Worm (Caenorhabditis elegans) whole organism, L2 larva: ENCODE data around the gene Y48D7A.1.

ENCODE experiments used
- C34F6.9 ChIP-seq: fragments of 150-350 bp; optimal IDR thresholded peaks from 2 replicates; lab custom pipeline; 2014; ENCODE audit warnings: missing biosample characterization, missing genetic modification characterization
- F13H6.1 ChIP-seq: sonication (generic microtip); optimal IDR thresholded peaks from 2 replicates; lab custom pipeline; 2016; ENCODE audit warnings: missing genetic modification characterization, missing compliant biosample characterization
- R02D3.7 ChIP-seq: fragments of 150-350 bp; optimal IDR thresholded peaks from 2 replicates; lab custom pipeline; 2014; ENCODE audit warnings: missing biosample characterization, missing genetic modification characterization
- Y55F3AM.14 ChIP-seq: fragments of 200-800 bp; sonication (Bioruptor generic); optimal IDR thresholded peaks from 2 replicates; lab custom pipeline; 2018; ENCODE audit warnings: mild to moderate bottlenecking, missing genetic modification characterization, missing compliant biosample characterization
- ZK546.5 ChIP-seq: sonication (generic microtip); optimal IDR thresholded peaks from 2 replicates; lab custom pipeline; 2017; ENCODE audit warnings: missing biosample characterization, missing genetic modification characterization
- ama-1 ChIP-seq: fragments of 150-350 bp; optimal IDR thresholded peaks from 2 replicates; lab custom pipeline; 2018; ENCODE audit warnings: inconsistent platforms
- ceh-16 ChIP-seq: fragments of 150-350 bp; optimal IDR thresholded peaks from 2 replicates; lab custom pipeline; 2014; ENCODE audit warnings: missing biosample characterization, missing genetic modification characterization
- ceh-82 ChIP-seq: fragments of 150-350 bp; optimal IDR thresholded peaks from 2 replicates; lab custom pipeline; 2014; ENCODE audit warnings: missing biosample characterization, missing genetic modification characterization
- crh-2 ChIP-seq: sonication (generic microtip); optimal IDR thresholded peaks from 2 replicates; lab custom pipeline; 2017; ENCODE audit warnings: missing biosample characterization, missing genetic modification characterization
- dmd-4 ChIP-seq: sonication (generic microtip); optimal IDR thresholded peaks from 2 replicates; lab custom pipeline; 2017; ENCODE audit warnings: missing biosample characterization, missing genetic modification characterization
- egl-27 ChIP-seq: sonication (generic microtip); optimal IDR thresholded peaks from 3 replicates; lab custom pipeline; 2017; ENCODE audit warnings: missing biosample characterization, missing genetic modification reagents, missing genetic modification characterization
- elt-1 ChIP-seq: fragments of 150-350 bp; optimal IDR thresholded peaks from 2 replicates; lab custom pipeline; 2014; ENCODE audit warnings: missing biosample characterization, missing genetic modification characterization
- elt-3 ChIP-seq: sonication (generic microtip); optimal IDR thresholded peaks from 2 replicates; lab custom pipeline; 2017; ENCODE audit warnings: missing biosample characterization, missing genetic modification characterization
- fos-1 ChIP-seq: fragments of 150-350 bp; optimal IDR thresholded peaks from 2 replicates; lab custom pipeline; 2014; ENCODE audit warnings: missing biosample characterization, missing genetic modification characterization
- gmeb-1 ChIP-seq: fragments of 150-350 bp; optimal IDR thresholded peaks from 2 replicates; lab custom pipeline; 2014; ENCODE audit warnings: missing biosample characterization, missing genetic modification characterization
- lin-11 ChIP-seq: fragments of 150-350 bp; sonication (generic microtip); optimal IDR thresholded peaks from 2 replicates; lab custom pipeline; 2014; ENCODE audit warnings: missing biosample characterization, missing genetic modification characterization, inconsistent platforms, mixed read lengths
- lin-13 ChIP-seq: fragments of 150-350 bp; optimal IDR thresholded peaks from 2 replicates; lab custom pipeline; 2014; ENCODE audit warnings: missing biosample characterization, missing genetic modification reagents, missing genetic modification characterization
- lsy-2 ChIP-seq, 2 experiments: fragments of 150-350 bp in 1 of 2; sonication (generic microtip) in 1 of 2; optimal IDR thresholded peaks; 2 replicates each; lab custom pipeline; 2014 to 2017; ENCODE audit warnings: missing biosample characterization in 2 of 2, missing genetic modification characterization in 2 of 2
- mbf-1 ChIP-seq: sonication (generic microtip); optimal IDR thresholded peaks from 2 replicates; lab custom pipeline; 2017; ENCODE audit warnings: missing biosample characterization, missing genetic modification characterization
- nhr-10 ChIP-seq: sonication (generic microtip); optimal IDR thresholded peaks from 2 replicates; lab custom pipeline; 2017; ENCODE audit warnings: missing biosample characterization, missing genetic modification characterization
- nhr-11 ChIP-seq: fragments of 150-350 bp; optimal IDR thresholded peaks from 2 replicates; lab custom pipeline; 2014; ENCODE audit warnings: missing biosample characterization, missing genetic modification characterization
- nhr-12 ChIP-seq: fragments of 150-350 bp; optimal IDR thresholded peaks from 2 replicates; lab custom pipeline; 2014; ENCODE audit warnings: missing biosample characterization, missing genetic modification characterization
- nhr-129 ChIP-seq: fragments of 150-350 bp; optimal IDR thresholded peaks from 2 replicates; lab custom pipeline; 2014; ENCODE audit warnings: missing biosample characterization, missing genetic modification characterization
- nhr-21 ChIP-seq: fragments of 150-350 bp; optimal IDR thresholded peaks from 2 replicates; lab custom pipeline; 2014; ENCODE audit warnings: missing biosample characterization, missing genetic modification characterization
- nhr-23 ChIP-seq: fragments of 150-350 bp; optimal IDR thresholded peaks from 2 replicates; lab custom pipeline; 2014; ENCODE audit warnings: missing biosample characterization, missing genetic modification reagents, missing genetic modification characterization
- nhr-237 ChIP-seq: fragments of 150-350 bp; optimal IDR thresholded peaks from 2 replicates; lab custom pipeline; 2014; ENCODE audit warnings: missing biosample characterization, missing genetic modification characterization
- nhr-25 ChIP-seq: fragments of 150-350 bp; sonication (generic microtip); optimal IDR thresholded peaks from 3 replicates; lab custom pipeline; 2014; ENCODE audit warnings: missing biosample characterization, missing genetic modification characterization
- nhr-6 ChIP-seq: fragments of 150-350 bp; optimal IDR thresholded peaks from 2 replicates; lab custom pipeline; 2014; ENCODE audit warnings: missing biosample characterization, missing genetic modification characterization
- peb-1 ChIP-seq: fragments of 150-350 bp; optimal IDR thresholded peaks from 2 replicates; lab custom pipeline; 2014; ENCODE audit warnings: missing biosample characterization, missing genetic modification characterization
- sem-4 ChIP-seq: fragments of 150-350 bp; optimal IDR thresholded peaks from 2 replicates; lab custom pipeline; 2014; ENCODE audit warnings: missing biosample characterization, missing genetic modification reagents, missing genetic modification characterization
- skn-1 ChIP-seq: sonication (generic microtip); optimal IDR thresholded peaks from 2 replicates; lab custom pipeline; 2017; ENCODE audit warnings: missing biosample characterization, missing genetic modification characterization
- sma-3 ChIP-seq: sonication (generic microtip); optimal IDR thresholded peaks from 2 replicates; lab custom pipeline; 2016; ENCODE audit warnings: missing genetic modification reagents, missing genetic modification characterization, missing compliant biosample characterization
- sma-9 ChIP-seq, 2 experiments: fragments of 150-350 bp in 1 of 2; sonication (generic microtip) in 1 of 2; optimal IDR thresholded peaks; 2 replicates each; lab custom pipeline; 2014 to 2016; ENCODE audit warnings: missing genetic modification characterization in 2 of 2, mild to moderate bottlenecking in 1 of 2, missing biosample characterization in 1 of 2, missing compliant biosample characterization in 1 of 2, missing genetic modification reagents in 1 of 2, moderate library complexity in 1 of 2
- snpc-4 ChIP-seq: fragments of 150-350 bp; optimal IDR thresholded peaks from 2 replicates; lab custom pipeline; 2014; ENCODE audit warnings: missing biosample characterization, missing genetic modification characterization
- unc-39 ChIP-seq: fragments of 150-350 bp; optimal IDR thresholded peaks from 2 replicates; lab custom pipeline; 2014; ENCODE audit warnings: missing biosample characterization, missing genetic modification characterization
- unc-55 ChIP-seq: fragments of 150-350 bp; sonication (generic microtip); optimal IDR thresholded peaks from 3 replicates; lab custom pipeline; 2014; ENCODE audit warnings: missing biosample characterization, missing genetic modification reagents, missing genetic modification characterization
- zag-1 ChIP-seq: fragments of 150-350 bp; optimal IDR thresholded peaks from 2 replicates; lab custom pipeline; 2014; ENCODE audit warnings: missing biosample characterization, missing genetic modification characterization
- ztf-1 ChIP-seq: fragments of 200-800 bp; sonication (Bioruptor generic); conservative IDR thresholded peaks from 2 replicates; pipeline ENCODE4 v1.3.6; 2022; ENCODE audit warnings: missing genetic modification characterization, missing compliant biosample characterization
- ztf-11 ChIP-seq: sonication (generic microtip); optimal IDR thresholded peaks from 2 replicates; lab custom pipeline; 2017; ENCODE audit warnings: missing biosample characterization, missing genetic modification characterization
- ztf-4 ChIP-seq: fragments of 150-350 bp; optimal IDR thresholded peaks from 2 replicates; lab custom pipeline; 2014; ENCODE audit warnings: missing biosample characterization, missing genetic modification characterization

The Y48D7A.1 gene

DNA sequence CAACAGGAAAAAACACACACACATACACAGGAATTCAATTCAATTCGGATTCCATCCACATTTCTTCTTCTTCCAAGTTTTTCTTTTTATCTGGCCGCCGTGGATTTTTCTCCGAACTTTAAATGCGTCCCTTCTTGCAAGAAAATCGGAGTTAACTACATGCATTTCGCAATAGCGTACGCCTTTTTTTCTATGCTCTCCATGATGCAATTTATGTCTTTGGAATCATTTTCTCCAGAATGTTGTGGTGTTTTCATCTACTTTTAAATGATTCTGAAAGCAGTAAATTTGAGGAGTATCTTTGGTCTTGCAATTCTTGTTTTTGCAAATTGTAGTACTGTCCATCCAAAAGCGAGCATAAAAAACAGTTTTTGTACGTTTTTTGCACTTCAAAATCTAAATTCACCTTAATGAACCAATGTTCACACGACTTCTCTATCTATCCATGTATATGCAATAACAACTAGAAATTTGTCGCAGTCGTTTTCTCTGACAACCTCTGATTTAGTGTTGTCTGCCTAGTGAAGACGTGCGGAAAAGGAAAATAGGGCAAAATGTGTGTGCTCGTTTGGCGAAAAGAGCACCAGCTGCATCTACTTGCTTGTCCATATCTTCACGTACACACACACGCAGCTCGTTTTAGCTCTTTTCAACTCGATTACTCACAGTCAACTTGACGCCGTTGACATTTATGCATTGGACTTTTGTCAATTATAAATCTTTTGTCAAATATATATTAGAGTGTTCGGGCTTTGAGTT lies 13.2 kb downstream of the Y48D7A.1 start:
- no peak for TF ChIP-seq ceh-16 (tag; lab: Kevin White, UChicago)
- no peak for TF ChIP-seq F13H6.1 (tag; lab: Kevin White, UChicago)
- TF ChIP-seq ceh-82, result no peak
- TF ChIP-seq mbf-1 (tag; lab: Kevin White, UChicago), result no peak
- peak; percentile 22 for TF ChIP-seq lin-11 (tag; lab: Kevin White, UChicago)
- TF ChIP-seq dmd-4 (tag; lab: Kevin White, UChicago), result no peak
- TF ChIP-seq nhr-25 (tag; lab: Kevin White, UChicago), result no peak
- peak; percentile 93 for TF ChIP-seq nhr-129 (tag; lab: Kevin White, UChicago)
- no peak for TF ChIP-seq nhr-23
- TF ChIP-seq sma-9 (GFP tag; optimal IDR thresholded peaks at IDR 0.05; lab: Kevin White, UChicago), result peak; percentile 10
- TF ChIP-seq sma-9 (tag; optimal IDR thresholded peaks at IDR 0.05; lab: Kevin White, UChicago), result no peak
- no peak for TF ChIP-seq snpc-4 (tag; lab: Kevin White, UChicago)
- TF ChIP-seq lsy-2 (tag; optimal IDR thresholded peaks at IDR 0.05; lab: Kevin White, UChicago), result no peak
- no peak for TF ChIP-seq Y55F3AM.14 (GFP tag; lab: Kevin White, UChicago)
- TF ChIP-seq nhr-21, result no peak
- TF ChIP-seq C34F6.9 (tag; lab: Kevin White, UChicago), result peak; percentile 40
- TF ChIP-seq unc-55 (GFP tag; lab: Kevin White, UChicago), result peak; percentile 50

DNA sequence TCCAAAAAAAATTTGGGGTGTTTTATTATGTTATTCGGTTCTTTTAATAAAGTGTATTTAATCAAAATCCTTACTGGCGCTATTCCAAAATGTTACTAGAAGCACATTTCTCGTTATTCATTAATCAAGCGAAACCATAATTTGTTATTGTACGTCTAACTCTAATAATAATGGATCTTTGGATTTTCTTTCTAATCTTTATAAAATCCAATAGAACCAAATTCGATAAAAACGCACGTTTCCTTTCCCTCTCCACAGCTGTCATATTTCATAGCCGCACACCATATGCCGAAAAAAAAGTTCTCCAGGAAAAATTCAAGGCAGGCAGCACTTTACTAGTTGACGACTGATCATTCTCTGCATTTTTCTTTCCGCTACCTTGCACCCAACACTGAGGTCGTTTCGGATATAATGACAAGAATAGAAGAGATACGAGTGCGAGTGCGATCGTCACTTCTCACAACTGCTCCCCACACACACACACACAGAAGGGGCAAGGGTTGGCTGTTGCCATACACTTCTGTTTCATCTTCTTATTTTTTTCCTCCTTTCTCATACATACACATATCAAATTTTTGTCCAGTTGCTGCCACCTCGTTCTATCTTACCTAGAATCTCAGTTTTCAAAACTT lies 14.4 kb downstream of the Y48D7A.1 start:
- TF ChIP-seq ZK546.5 (tag; lab: Kevin White, UChicago), result no peak
- TF ChIP-seq ama-1 (lab: Kevin White, UChicago), result peak; percentile 54
- TF ChIP-seq C34F6.9 (tag; lab: Kevin White, UChicago), result peak; percentile 17
- no peak for TF ChIP-seq gmeb-1 (tag; lab: Kevin White, UChicago)
- peak in 1 of 2 experiments; percentile 10 for TF ChIP-seq lsy-2 (tag; optimal IDR thresholded peaks at IDR 0.05; lab: Kevin White, UChicago)
- TF ChIP-seq ztf-4 (tag; lab: Kevin White, UChicago), result peak; percentile 13
- TF ChIP-seq F13H6.1 (tag; lab: Kevin White, UChicago), result peak; percentile 33
- TF ChIP-seq elt-3, result no peak
- TF ChIP-seq sma-9 (GFP tag; optimal IDR thresholded peaks at IDR 0.05; lab: Kevin White, UChicago), result peak; percentile 78
- no peak for TF ChIP-seq sma-9 (tag; optimal IDR thresholded peaks at IDR 0.05; lab: Kevin White, UChicago)
- peak; percentile 65 for TF ChIP-seq nhr-129 (tag; lab: Kevin White, UChicago)
- no peak for TF ChIP-seq nhr-11 (tag; lab: Kevin White, UChicago)
- no peak for TF ChIP-seq nhr-6

DNA sequence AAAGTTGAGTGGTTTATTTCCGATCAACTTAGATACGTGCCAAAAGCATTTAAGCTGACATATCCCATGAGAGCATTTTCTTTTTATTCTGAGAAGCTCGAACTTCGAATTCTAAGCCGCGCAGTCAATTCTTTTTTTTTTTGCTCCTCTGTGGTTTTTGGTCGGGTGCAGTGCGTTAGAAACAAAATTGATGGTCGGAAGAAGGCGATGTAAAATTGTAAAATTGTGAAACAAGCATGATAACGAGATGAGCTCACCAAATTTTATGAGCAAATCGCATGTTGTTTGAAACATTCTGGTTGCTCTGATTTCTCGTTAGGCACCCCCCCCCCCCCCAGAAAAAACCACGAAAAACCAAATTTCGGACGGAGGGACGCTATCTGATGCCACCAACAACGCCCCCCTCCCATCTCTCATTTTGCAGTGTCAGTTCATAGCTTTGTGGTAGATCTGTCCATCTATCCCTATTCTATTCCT lies 15.4 kb downstream of the Y48D7A.1 start, which contains the start of gene aqp-7:
aqp-7 (plus strand) TSS at position 427 of the 477 bp plus-strand sequence.
- TF ChIP-seq elt-3 (no peak), ztf-1 (GFP tag; lab: Robert Waterston, UW) (no peak), sma-9 (GFP tag; optimal IDR thresholded peaks at IDR 0.05; lab: Kevin White, UChicago) (no peak), sma-9 (tag; optimal IDR thresholded peaks at IDR 0.05; lab: Kevin White, UChicago) (no peak), elt-1 (tag; lab: Kevin White, UChicago) (no peak), egl-27 (tag; lab: Kevin White, UChicago) (no peak), lsy-2 (tag; optimal IDR thresholded peaks at IDR 0.05; lab: Kevin White, UChicago) (peak in 1 of 2 experiments; percentile 3), nhr-237 (tag; lab: Kevin White, UChicago) (no peak), peb-1 (tag; lab: Kevin White, UChicago) (no peak), zag-1 (tag; lab: Kevin White, UChicago) (peak; percentile 19), sem-4 (peak; percentile 9)

DNA sequence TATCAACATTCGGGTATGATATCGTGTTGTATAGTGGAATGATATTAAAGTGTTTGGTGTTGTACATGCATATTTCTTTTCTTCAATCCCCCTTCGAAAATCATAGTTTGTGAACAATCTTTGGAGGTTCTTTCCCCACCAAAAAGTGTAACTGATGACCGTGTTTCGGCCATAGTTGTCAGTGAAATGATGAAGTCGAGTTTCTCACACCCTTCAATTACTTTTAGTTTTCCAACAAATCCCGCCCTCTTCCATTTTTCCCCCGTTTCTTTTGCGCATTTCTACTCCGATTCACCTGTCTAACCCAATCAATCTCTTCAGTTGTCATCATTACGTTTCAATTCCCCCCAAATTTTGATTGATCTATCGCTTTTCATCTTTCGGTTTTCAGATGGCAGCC lies 15.9 kb downstream of the Y48D7A.1 start:
- TF ChIP-seq unc-39 (tag; lab: Kevin White, UChicago) (no peak), nhr-21 (peak; percentile 28), peb-1 (tag; lab: Kevin White, UChicago) (no peak), lin-11 (tag; lab: Kevin White, UChicago) (no peak), skn-1 (tag; lab: Kevin White, UChicago) (no peak), ztf-11 (tag; lab: Kevin White, UChicago) (no peak), sma-9 (GFP tag; optimal IDR thresholded peaks at IDR 0.05; lab: Kevin White, UChicago) (peak; percentile 8), sma-9 (tag; optimal IDR thresholded peaks at IDR 0.05; lab: Kevin White, UChicago) (no peak), lin-13 (GFP tag; lab: Kevin White, UChicago) (no peak), C34F6.9 (tag; lab: Kevin White, UChicago) (no peak), fos-1 (tag; lab: Kevin White, UChicago) (no peak), mbf-1 (tag; lab: Kevin White, UChicago) (no peak), ztf-1 (GFP tag; lab: Robert Waterston, UW) (no peak), nhr-12 (tag; lab: Kevin White, UChicago) (no peak), crh-2 (tag; lab: Kevin White, UChicago) (no peak), unc-55 (GFP tag; lab: Kevin White, UChicago) (no peak), ceh-16 (tag; lab: Kevin White, UChicago) (no peak), R02D3.7 (tag; lab: Kevin White, UChicago) (no peak), sma-3 (GFP tag; lab: Kevin White, UChicago) (no peak), nhr-10 (no peak), ama-1 (lab: Kevin White, UChicago) (no peak), nhr-129 (tag; lab: Kevin White, UChicago) (peak; percentile 27), zag-1 (tag; lab: Kevin White, UChicago) (no peak)
